Fruit fly (Drosophila melanogaster): Measurements from ENCODE around the gene CG10973.

The CG10973 gene

dm6 chr3L:12792933-12793448, 38.4 kb upstream of the CG10973 start (continued):
- TF ChIP-seq PHDP (tag; optimal IDR thresholded peaks at IDR 0.05), result peak; percentile 79
- TF ChIP-seq Bteb2 (GFP tag; optimal IDR thresholded peaks at IDR 0.05), result peak; percentile 40
- TF ChIP-seq kah (GFP tag; optimal IDR thresholded peaks at IDR 0.05), result peak; percentile 23
- TF ChIP-seq CG2712 (tag; optimal IDR thresholded peaks at IDR 0.05), result peak; percentile 79
- TF ChIP-seq lab (GFP tag; optimal IDR thresholded peaks at IDR 0.05), result peak; percentile 66
- peak; percentile 1 for TF ChIP-seq CG1603 (tag; optimal IDR thresholded peaks at IDR 0.05)
- TF ChIP-seq ATbp (GFP tag; optimal IDR thresholded peaks at IDR 0.05), result peak; percentile 48
- TF ChIP-seq prd (optimal IDR thresholded peaks at IDR 0.05), result no peak
- TF ChIP-seq prd (GFP tag; IDR thresholded peaks at IDR 0.05), result 0 out of 3 replicates have a peak, but pooled peaks have one; percentile 61
- no peak for TF ChIP-seq CG6683 (GFP tag; optimal IDR thresholded peaks at IDR 0.05)
- TF ChIP-seq az2 (GFP tag; optimal IDR thresholded peaks at IDR 0.05), result peak; percentile 42
- peak; percentile 67 for TF ChIP-seq CG8388 (GFP tag; optimal IDR thresholded peaks at IDR 0.05)
- no peak for TF ChIP-seq CG6272 (GFP tag; IDR thresholded peaks at IDR 0.05)
- TF ChIP-seq pan (optimal IDR thresholded peaks at IDR 0.05), result no peak
- TF ChIP-seq pan (GFP tag; optimal IDR thresholded peaks at IDR 0.05 in 1 of 2, IDR thresholded peaks at IDR 0.05 in 1 of 2), result peak in 1 of 2 experiments; percentile 54
- no peak for TF ChIP-seq tx (GFP tag; optimal IDR thresholded peaks at IDR 0.05)
- TF ChIP-seq Jarid2 (GFP tag; optimal IDR thresholded peaks at IDR 0.05), result peak; percentile 18
- TF ChIP-seq Chrac-16 (GFP tag; optimal IDR thresholded peaks at IDR 0.05), result peak; percentile 47
- TF ChIP-seq CG15073 (GFP tag; optimal IDR thresholded peaks at IDR 0.05), result peak; percentile 42
- TF ChIP-seq D19A (tag; optimal IDR thresholded peaks at IDR 0.05), result peak; percentile 62
- no peak for TF ChIP-seq CG31365 (tag; optimal IDR thresholded peaks at IDR 0.05)
- peak; percentile 78 for TF ChIP-seq CG13424 (tag; optimal IDR thresholded peaks at IDR 0.05)
- TF ChIP-seq nau (GFP tag; optimal IDR thresholded peaks at IDR 0.05), result peak; percentile 36
- TF ChIP-seq gem (tag; optimal IDR thresholded peaks at IDR 0.05), result peak; percentile 86
- peak; percentile 52 for TF ChIP-seq oc (tag; optimal IDR thresholded peaks at IDR 0.05)
- TF ChIP-seq CG33557 (GFP tag; optimal IDR thresholded peaks at IDR 0.05), result peak; percentile 17
- no peak for TF ChIP-seq Taf1 (GFP tag; IDR thresholded peaks at IDR 0.05)
- peak; percentile 35; the same call in 1 of the 2 replicates for TF ChIP-seq E2f2 (GFP tag; IDR thresholded peaks at IDR 0.05)
- TF ChIP-seq salm (tag; optimal IDR thresholded peaks at IDR 0.05), result peak; percentile 47
- peak in 1 of 2 experiments; percentile 30 for TF ChIP-seq eve (GFP tag; optimal IDR thresholded peaks at IDR 0.05)
- TF ChIP-seq Camta (GFP tag; optimal IDR thresholded peaks at IDR 0.05), result peak; percentile 48
- TF ChIP-seq jigr1 (GFP tag; IDR thresholded peaks at IDR 0.05), result no peak
- TF ChIP-seq exex (tag; optimal IDR thresholded peaks at IDR 0.05), result peak; percentile 28
- peak; percentile 66 for TF ChIP-seq cwo (GFP tag; optimal IDR thresholded peaks at IDR 0.05)
- no peak for TF ChIP-seq Antp (GFP tag; optimal IDR thresholded peaks at IDR 0.05)
- TF ChIP-seq nmo (GFP tag; optimal IDR thresholded peaks at IDR 0.05), result peak; percentile 7
- TF ChIP-seq Meics (GFP tag; optimal IDR thresholded peaks at IDR 0.05), result peak; percentile 79
- TF ChIP-seq D (optimal IDR thresholded peaks at IDR 0.05), result no peak
- TF ChIP-seq D (GFP tag; optimal IDR thresholded peaks at IDR 0.05), result peak; percentile 8
- TF ChIP-seq CG8478 (optimal IDR thresholded peaks at IDR 0.05), result no peak
- TF ChIP-seq CG7372 (GFP tag; IDR thresholded peaks at IDR 0.05), result 0 out of 2 replicates have a peak, but pooled peaks have one; percentile 40
- no peak for TF ChIP-seq insv (GFP tag; optimal IDR thresholded peaks at IDR 0.05)
- 0 out of 3 replicates have a peak, but pooled peaks have one; percentile 9 for TF ChIP-seq CG14050 (GFP tag; IDR thresholded peaks at IDR 0.05)
- no peak for TF ChIP-seq CG4707 (GFP tag; optimal IDR thresholded peaks at IDR 0.05)
- TF ChIP-seq sens (GFP tag), result peak; percentile 81
- TF ChIP-seq Oli (tag; optimal IDR thresholded peaks at IDR 0.05), result peak; percentile 59
- TF ChIP-seq ash1 (GFP tag; optimal IDR thresholded peaks at IDR 0.05), result no peak
- TF ChIP-seq Sox100B (GFP tag; optimal IDR thresholded peaks at IDR 0.05), result peak; percentile 74
- TF ChIP-seq H2.0 (GFP tag; IDR thresholded peaks at IDR 0.05), result no peak; the same call in 1 of the 2 replicates
- peak; percentile 62 for TF ChIP-seq CG32532 (GFP tag; IDR thresholded peaks at IDR 0.05)
- no peak for TF ChIP-seq CG7745 (tag; optimal IDR thresholded peaks at IDR 0.05)

All from whole organism, embryonic.